Worm (Caenorhabditis elegans): Measurements from ENCODE around the gene dpy-31.

dpy-31 gene

ce11 chrIII:7230841-7231240, 28.8 kb downstream of the dpy-31 start, which contains the start of gene R151.10:
R151.10 (minus strand) TSS chrIII:7230941.
- TF ChIP-seq W03F9.2 (tag; optimal IDR thresholded peaks at IDR 0.05) = no peak
- no peak for TF ChIP-seq dao-5 (tag; optimal IDR thresholded peaks at IDR 0.05)
- no peak for TF ChIP-seq him-1 (tag; optimal IDR thresholded peaks at IDR 0.05)

DNA sequence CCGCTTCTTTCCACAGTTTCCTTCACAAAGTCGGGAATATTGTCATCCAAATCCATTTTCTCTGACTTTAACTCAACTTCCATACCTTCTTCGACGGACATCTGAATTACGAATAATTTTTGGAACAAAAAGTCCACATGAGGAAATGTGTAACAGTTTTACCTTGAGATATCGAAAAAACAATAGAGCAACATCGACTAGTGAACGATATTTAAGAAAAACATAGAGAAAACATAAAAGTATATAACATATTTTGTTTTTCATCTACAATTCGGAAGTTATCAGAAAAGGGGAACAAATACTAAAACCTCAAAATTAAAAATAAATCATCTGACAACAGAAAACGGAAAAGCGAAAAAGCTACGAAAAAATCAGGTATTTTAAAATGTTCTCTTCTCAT, 30.8 kb downstream of the dpy-31 start, which contains the start of gene adr-2:
Gene adr-2, minus strand, starts transcription at position 101 of the 400 bp plus-strand sequence.
- TF ChIP-seq dao-5 (tag; optimal IDR thresholded peaks at IDR 0.05) (no peak), W03F9.2 (tag; optimal IDR thresholded peaks at IDR 0.05) (no peak), him-1 (tag; optimal IDR thresholded peaks at IDR 0.05) (no peak)

ce11 chrIII:7234148-7234547, 32.1 kb downstream of the dpy-31 start, which contains the start of gene ndus-8:
ndus-8 (minus strand) TSS chrIII:7234202.
- TF ChIP-seq dao-5 (tag; optimal IDR thresholded peaks at IDR 0.05) (no peak), him-1 (tag; optimal IDR thresholded peaks at IDR 0.05) (no peak), W03F9.2 (tag; optimal IDR thresholded peaks at IDR 0.05) (peak; percentile 88)

ce11 chrIII:7238727-7239126, 36.7 kb downstream of the dpy-31 start, which contains the start of gene pars-1:
pars-1 (plus strand) TSS chrIII:7239027.
- no peak for TF ChIP-seq dao-5 (tag; optimal IDR thresholded peaks at IDR 0.05)
- TF ChIP-seq W03F9.2 (tag; optimal IDR thresholded peaks at IDR 0.05) = no peak
- TF ChIP-seq him-1 (tag; optimal IDR thresholded peaks at IDR 0.05) = no peak

DNA sequence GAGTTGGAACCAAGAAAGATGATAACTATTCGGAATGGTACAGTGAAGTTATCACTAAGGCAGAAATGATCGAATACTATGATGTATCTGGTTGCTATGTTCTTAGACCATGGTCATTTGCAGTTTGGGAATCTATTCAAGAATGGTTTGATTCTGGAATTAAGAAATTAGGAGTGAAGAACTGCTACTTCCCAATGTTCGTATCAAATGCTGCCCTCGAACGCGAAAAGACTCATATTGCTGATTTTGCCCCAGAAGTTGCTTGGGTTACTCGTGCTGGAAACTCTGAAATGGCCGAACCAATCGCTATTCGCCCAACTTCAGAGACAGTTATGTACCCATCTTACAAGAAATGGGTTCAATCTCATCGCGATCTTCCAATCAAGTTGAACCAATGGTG, 37.4 kb downstream of the dpy-31 start:
- no peak for TF ChIP-seq dao-5 (tag; optimal IDR thresholded peaks at IDR 0.05)
- TF ChIP-seq W03F9.2 (tag; optimal IDR thresholded peaks at IDR 0.05) = no peak
- no peak for TF ChIP-seq him-1 (tag; optimal IDR thresholded peaks at IDR 0.05)

- no peak for TF ChIP-seq dao-5 (tag; optimal IDR thresholded peaks at IDR 0.05)
- no peak for TF ChIP-seq W03F9.2 (tag; optimal IDR thresholded peaks at IDR 0.05)
- TF ChIP-seq him-1 (tag; optimal IDR thresholded peaks at IDR 0.05) = no peak
These were observed 39.1 kb downstream of the dpy-31 start, which contains the start of gene ztf-31 for ce11 chrIII:7241065-7241464. ztf-31 (plus strand) TSS chrIII:7241365.

DNA sequence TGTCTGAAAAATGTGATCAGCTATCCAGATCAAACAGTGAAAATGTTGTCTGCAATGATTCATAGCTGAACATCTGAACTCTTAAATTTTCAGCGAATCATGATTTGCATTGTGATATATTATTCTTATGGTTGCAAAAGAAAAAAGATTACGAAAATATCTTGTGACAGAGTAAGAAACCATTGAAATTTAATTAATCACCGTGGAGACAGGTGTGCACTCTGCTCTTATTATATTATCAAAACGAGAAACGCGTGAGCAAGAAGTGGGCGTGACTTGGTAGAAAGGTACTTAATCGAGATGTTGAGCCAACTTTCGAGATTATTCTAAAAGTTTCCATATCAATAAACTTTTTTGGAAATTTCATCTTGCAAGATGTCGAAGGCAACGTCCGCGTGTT, 41.0 kb downstream of the dpy-31 start, which contains the start of gene osm-10:
Gene osm-10, plus strand, starts transcription at position 293 of the 400 bp plus-strand sequence.
- no peak for TF ChIP-seq W03F9.2 (tag; optimal IDR thresholded peaks at IDR 0.05)

DNA sequence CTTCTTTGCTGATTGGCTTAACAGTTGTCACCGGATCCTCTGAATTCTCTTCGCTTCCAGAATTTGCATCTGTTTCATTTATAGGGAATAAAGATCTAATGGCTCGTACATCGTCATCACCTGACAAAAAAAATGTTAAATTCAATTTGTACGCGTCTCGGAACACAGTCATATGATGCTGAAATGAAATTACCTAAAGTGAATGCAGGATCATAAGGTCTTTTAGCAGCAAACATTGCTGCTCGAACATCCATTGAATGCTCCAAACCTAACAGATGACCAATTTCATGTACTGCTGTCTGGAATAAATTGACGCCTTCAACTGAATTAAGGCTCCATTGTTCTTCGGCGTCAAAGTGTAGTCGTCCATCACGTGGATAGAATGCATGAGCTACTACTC, 44.4 kb downstream of the dpy-31 start:
- no peak for TF ChIP-seq W03F9.2 (tag; optimal IDR thresholded peaks at IDR 0.05)
- TF ChIP-seq him-1 (tag; optimal IDR thresholded peaks at IDR 0.05) = no peak
- TF ChIP-seq dao-5 (tag; optimal IDR thresholded peaks at IDR 0.05) = no peak

DNA sequence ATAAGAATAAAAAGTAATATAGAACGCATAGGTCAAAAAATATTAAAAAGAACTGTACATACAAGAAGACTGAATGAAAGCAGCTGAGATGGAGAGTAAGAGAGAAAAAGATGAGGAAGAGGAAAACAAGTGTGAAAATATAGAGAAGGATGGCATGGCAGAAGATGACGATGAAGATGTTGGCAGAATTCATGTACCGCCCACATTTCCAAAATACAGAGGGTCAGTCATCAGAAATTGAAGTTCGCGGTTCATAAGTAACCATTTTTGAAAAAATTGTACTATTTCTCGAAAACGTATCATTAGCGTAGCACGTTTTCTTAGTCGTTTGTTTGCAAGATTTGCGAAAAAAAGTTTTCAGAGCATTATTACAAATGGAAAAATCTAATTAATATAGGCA, 45.7 kb downstream of the dpy-31 start, which contains the start of gene zmp-6:
Gene zmp-6, minus strand, starts transcription at position 101 of the 400 bp plus-strand sequence.
- TF ChIP-seq him-1 (tag; optimal IDR thresholded peaks at IDR 0.05) (no peak), dao-5 (tag; optimal IDR thresholded peaks at IDR 0.05) (no peak), W03F9.2 (tag; optimal IDR thresholded peaks at IDR 0.05) (no peak)

DNA sequence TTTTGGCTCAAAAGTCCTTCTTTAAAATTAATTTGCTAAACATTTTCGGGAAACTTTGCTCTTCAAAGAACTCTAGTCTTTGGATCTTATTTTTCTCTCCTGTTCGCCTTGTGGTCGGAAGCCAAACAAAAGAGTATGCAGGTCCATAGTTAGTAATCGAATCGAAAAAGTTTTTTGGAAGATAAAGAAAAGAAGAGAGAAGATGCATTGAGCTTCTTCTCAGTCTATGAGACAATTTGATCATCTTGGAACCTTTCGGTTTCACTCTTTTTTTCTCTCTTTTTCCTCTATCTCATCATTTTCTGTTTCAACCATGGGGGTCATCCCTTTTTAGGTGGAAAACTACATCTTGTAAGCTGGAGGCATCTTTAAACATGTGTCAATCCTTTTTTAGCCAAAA, 51.7 kb downstream of the dpy-31 start:
- no peak for TF ChIP-seq W03F9.2 (tag; optimal IDR thresholded peaks at IDR 0.05)
- TF ChIP-seq him-1 (tag; optimal IDR thresholded peaks at IDR 0.05) = no peak
- no peak for TF ChIP-seq dao-5 (tag; optimal IDR thresholded peaks at IDR 0.05)

Measured in whole organism, L4/young adult.